Fruit fly (Drosophila melanogaster) whole organism, adult: ENCODE data around the gene CG42870.

Source experiments
- CG11617 ChIP-seq: fragments of 200-800 bp; sonication (Bioruptor generic); optimal IDR thresholded peaks from 2 replicates; lab custom pipeline; 2017; ENCODE audit warnings: mild to moderate bottlenecking, missing biosample characterization, missing genetic modification reagents, missing genetic modification characterization
- CG12768 ChIP-seq: fragments of 200-800 bp; sonication (Bioruptor generic); optimal IDR thresholded peaks from 2 replicates; lab custom pipeline; 2017; ENCODE audit warnings: missing biosample characterization, missing genetic modification characterization, mild to moderate bottlenecking, moderate library complexity, missing genetic modification reagents
- CG1620 ChIP-seq: fragments of 200-800 bp; sonication (Bioruptor generic); optimal IDR thresholded peaks from 2 replicates; lab custom pipeline; 2016; ENCODE audit warnings: missing biosample characterization, missing genetic modification characterization
- CG5204 ChIP-seq: fragments of 200-800 bp; sonication (Bioruptor generic); optimal IDR thresholded peaks from 2 replicates; lab custom pipeline; 2016; ENCODE audit warnings: missing biosample characterization, missing genetic modification characterization
- CG7045 ChIP-seq: fragments of 200-800 bp; sonication (Bioruptor generic); optimal IDR thresholded peaks from 2 replicates; lab custom pipeline; 2017; ENCODE audit warnings: missing biosample characterization, mild to moderate bottlenecking, missing genetic modification characterization
- Clk ChIP-seq: fragments of 200-800 bp; sonication (Bioruptor generic); optimal IDR thresholded peaks from 2 replicates; lab custom pipeline; 2017; ENCODE audit warnings: missing biosample characterization, missing genetic modification characterization
- Crg-1 ChIP-seq: fragments of 200-800 bp; sonication (Bioruptor generic); optimal IDR thresholded peaks from 2 replicates; lab custom pipeline; 2016; ENCODE audit warnings: missing biosample characterization, missing genetic modification characterization
- Hr96 ChIP-seq: fragments of 200-800 bp; sonication (Bioruptor generic); optimal IDR thresholded peaks from 2 replicates; lab custom pipeline; 2016; ENCODE audit warnings: missing biosample characterization, missing genetic modification characterization
- Mnt ChIP-seq: fragments of 200-800 bp; sonication (Bioruptor generic); optimal IDR thresholded peaks from 2 replicates; lab custom pipeline; 2016; ENCODE audit warnings: missing biosample characterization, mild to moderate bottlenecking, missing genetic modification characterization
- kay ChIP-seq: fragments of 200-800 bp; sonication (Bioruptor generic); peaks from one replicate; lab custom pipeline; 2016; ENCODE audit warnings: missing biosample characterization, missing genetic modification characterization, borderline replicate concordance
- ovo ChIP-seq: fragments of 200-800 bp; sonication (Bioruptor generic); optimal IDR thresholded peaks from 2 replicates; lab custom pipeline; 2016; ENCODE audit warnings: missing biosample characterization, missing genetic modification characterization
- pad ChIP-seq: fragments of 200-800 bp; sonication (Bioruptor generic); optimal IDR thresholded peaks from 3 replicates; lab custom pipeline; 2017; ENCODE audit warnings: missing biosample characterization, missing genetic modification characterization, mild to moderate bottlenecking, moderate library complexity, missing genetic modification reagents
- tj ChIP-seq: fragments of 200-800 bp; sonication (Bioruptor generic); optimal IDR thresholded peaks from 3 replicates; lab custom pipeline; 2017; ENCODE audit warnings: missing biosample characterization, mild to moderate bottlenecking, missing genetic modification characterization, moderate library complexity
- toe ChIP-seq: fragments of 200-800 bp; sonication (Bioruptor generic); optimal IDR thresholded peaks from 2 replicates; lab custom pipeline; 2016; ENCODE audit warnings: missing biosample characterization, missing genetic modification characterization

DNA sequence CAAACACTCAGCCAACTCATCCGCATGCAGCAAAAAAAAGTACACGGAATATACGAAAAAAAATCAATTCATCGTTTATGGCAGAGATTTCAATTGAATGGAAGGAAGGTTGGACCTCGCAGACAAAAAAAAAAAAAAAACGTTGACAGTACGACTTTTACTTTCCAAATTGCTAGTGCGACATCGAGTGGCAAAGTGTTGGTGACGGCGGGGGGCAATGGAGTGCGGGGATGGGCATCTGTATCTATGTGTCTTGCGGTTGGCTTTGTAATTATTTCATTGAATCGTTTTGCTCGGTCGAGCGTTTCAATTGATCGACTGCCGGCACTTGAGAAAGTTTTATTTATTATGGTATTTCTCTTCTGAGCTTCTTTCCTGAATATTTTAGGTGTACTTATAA lies 35.6 kb downstream of the CG42870 start:
- TF ChIP-seq pad (GFP tag; lab: Kevin White, UChicago) (no peak), tj (GFP tag; lab: Kevin White, UChicago) (no peak), CG7045 (GFP tag; lab: Kevin White, UChicago) (no peak), ovo (no peak), CG1620 (GFP tag; lab: Kevin White, UChicago) (no peak), Clk (GFP tag; lab: Kevin White, UChicago) (no peak), CG11617 (GFP tag; lab: Kevin White, UChicago) (no peak), CG12768 (GFP tag; lab: Kevin White, UChicago) (no peak), Crg-1 (no peak), kay (peak; percentile 32), Hr96 (no peak), toe (no peak), Mnt (GFP tag; lab: Kevin White, UChicago) (no peak), CG5204 (GFP tag; lab: Kevin White, UChicago) (no peak)
